Fruit fly (Drosophila melanogaster): ENCODE measurements around the gene Syx8.

The Syx8 gene

dm6 chr3L:16602736-16603144 is 15.9 kb upstream of the Syx8 start, which contains the start of gene Arts (continued):
- TF ChIP-seq CG7368 (GFP tag; optimal IDR thresholded peaks at IDR 0.05) = no peak
- peak; percentile 34 for TF ChIP-seq Eip93F (GFP tag; optimal IDR thresholded peaks at IDR 0.05)
- TF ChIP-seq CG11762 (GFP tag; optimal IDR thresholded peaks at IDR 0.05; ENCODE audit: insufficient read depth) = no peak
- no peak for TF ChIP-seq Lpt (GFP tag; optimal IDR thresholded peaks at IDR 0.05)
- peak; percentile 13 for TF ChIP-seq lz (GFP tag; optimal IDR thresholded peaks at IDR 0.05)
- no peak for TF ChIP-seq Sox102F (GFP tag; optimal IDR thresholded peaks at IDR 0.05)
- no peak for TF ChIP-seq CG15336 (GFP tag; IDR thresholded peaks at IDR 0.05)
- TF ChIP-seq eg (GFP tag; IDR thresholded peaks at IDR 0.05) = no peak
- no peak for TF ChIP-seq fd85E (GFP tag; optimal IDR thresholded peaks at IDR 0.05)
- peak; percentile 57 for TF ChIP-seq Eip78C (GFP tag)
- TF ChIP-seq svp (GFP tag) = peak; percentile 74
- TF ChIP-seq CG6808 (GFP tag; optimal IDR thresholded peaks at IDR 0.05) = peak; percentile 59
- TF ChIP-seq CG8119 (GFP tag; IDR thresholded peaks at IDR 0.05) = no peak
- TF ChIP-seq Hr39 (GFP tag; optimal IDR thresholded peaks at IDR 0.05) = peak; percentile 5
- no peak for TF ChIP-seq salr (GFP tag; optimal IDR thresholded peaks at IDR 0.05)
- TF ChIP-seq esn (GFP tag; optimal IDR thresholded peaks at IDR 0.05) = peak; percentile 41
- TF ChIP-seq dac (GFP tag; optimal IDR thresholded peaks at IDR 0.05) = no peak
- TF ChIP-seq fd59A (GFP tag; optimal IDR thresholded peaks at IDR 0.05) = no peak
- TF ChIP-seq Sox14 (GFP tag; optimal IDR thresholded peaks at IDR 0.05) = peak; percentile 6
- peak; percentile 48 for TF ChIP-seq CG10631 (GFP tag; optimal IDR thresholded peaks at IDR 0.05)
- peak; percentile 40 for TF ChIP-seq CG32006 (GFP tag; optimal IDR thresholded peaks at IDR 0.05)
- peak; percentile 44 for TF ChIP-seq acj6 (GFP tag; optimal IDR thresholded peaks at IDR 0.05)
- TF ChIP-seq CG6163 (GFP tag; IDR thresholded peaks at IDR 0.05) = no peak
- no peak for TF ChIP-seq vri (GFP tag; optimal IDR thresholded peaks at IDR 0.05)
- no peak for TF ChIP-seq CG1621 (tag; optimal IDR thresholded peaks at IDR 0.05)
- TF ChIP-seq CG8319 (GFP tag; optimal IDR thresholded peaks at IDR 0.05) = no peak

- TF ChIP-seq CG10669 (GFP tag; optimal IDR thresholded peaks at IDR 0.05) = no peak
- TF ChIP-seq CG1621 (tag; optimal IDR thresholded peaks at IDR 0.05) = peak; percentile 12
Measured at dm6 chr3L:16594922-16595518, 8.2 kb upstream of the Syx8 start, which contains the start of the genes spd-2 and Apl. spd-2 (minus strand) TSS chr3L:16595014. Apl (plus strand) TSS chr3L:16595181.

- TF ChIP-seq Eip78C (GFP tag) (peak; percentile 69), achi (GFP tag; optimal IDR thresholded peaks at IDR 0.05) (no peak), CG8119 (GFP tag; IDR thresholded peaks at IDR 0.05) (no peak)
Measured at dm6 chr3L:16590860-16591259, 4.0 kb upstream of the Syx8 start, which contains the start of gene tra. tra (minus strand) TSS chr3L:16591050.

dm6 chr3L:16587994-16588622 is 1.3 kb upstream of the Syx8 start:
- TF ChIP-seq CG8119 (GFP tag; IDR thresholded peaks at IDR 0.05) (0 out of 3 replicates have a peak, but pooled peaks have one; percentile 54), lz (GFP tag; optimal IDR thresholded peaks at IDR 0.05) (peak; percentile 52), CG6276 (GFP tag; optimal IDR thresholded peaks at IDR 0.05) (no peak), dsx (GFP tag; optimal IDR thresholded peaks at IDR 0.05; ENCODE audit: poor library complexity, severe bottlenecking) (peak; percentile 7), CG32006 (GFP tag; optimal IDR thresholded peaks at IDR 0.05) (no peak), CG10631 (GFP tag; optimal IDR thresholded peaks at IDR 0.05) (no peak), CG9139 (GFP tag; optimal IDR thresholded peaks at IDR 0.05) (no peak), net (GFP tag; optimal IDR thresholded peaks at IDR 0.05) (no peak), CG11902 (GFP tag; optimal IDR thresholded peaks at IDR 0.05) (peak; percentile 21), OdsH (GFP tag; optimal IDR thresholded peaks at IDR 0.05) (peak; percentile 55), fd85E (GFP tag; optimal IDR thresholded peaks at IDR 0.05) (no peak), CG6792 (GFP tag; optimal IDR thresholded peaks at IDR 0.05) (peak; percentile 10), CG6808 (GFP tag; optimal IDR thresholded peaks at IDR 0.05) (no peak), Ets21C (GFP tag; optimal IDR thresholded peaks at IDR 0.05) (peak; percentile 54), Blimp-1 (GFP tag; optimal IDR thresholded peaks at IDR 0.05) (no peak), eg (GFP tag; IDR thresholded peaks at IDR 0.05) (peak; percentile 73), fkh (GFP tag; optimal IDR thresholded peaks at IDR 0.05) (peak; percentile 53), CG6163 (GFP tag; IDR thresholded peaks at IDR 0.05) (peak; percentile 38; the same call in 1 of the 3 replicates), Eip93F (GFP tag; optimal IDR thresholded peaks at IDR 0.05) (no peak), ss (GFP tag; optimal IDR thresholded peaks at IDR 0.05) (no peak), CG4318 (GFP tag; optimal IDR thresholded peaks at IDR 0.05) (no peak), CG8632 (GFP tag; optimal IDR thresholded peaks at IDR 0.05) (peak; percentile 20), CG1621 (tag; optimal IDR thresholded peaks at IDR 0.05) (peak; percentile 37), Met (GFP tag; optimal IDR thresholded peaks at IDR 0.05) (no peak), vri (GFP tag; optimal IDR thresholded peaks at IDR 0.05) (no peak), CG34406 (GFP tag; optimal IDR thresholded peaks at IDR 0.05) (no peak)

Measured in whole organism, prepupa.